Worm (Caenorhabditis elegans): Measurements from ENCODE around the gene Y57A10B.6.

Y57A10B.6 gene

DNA sequence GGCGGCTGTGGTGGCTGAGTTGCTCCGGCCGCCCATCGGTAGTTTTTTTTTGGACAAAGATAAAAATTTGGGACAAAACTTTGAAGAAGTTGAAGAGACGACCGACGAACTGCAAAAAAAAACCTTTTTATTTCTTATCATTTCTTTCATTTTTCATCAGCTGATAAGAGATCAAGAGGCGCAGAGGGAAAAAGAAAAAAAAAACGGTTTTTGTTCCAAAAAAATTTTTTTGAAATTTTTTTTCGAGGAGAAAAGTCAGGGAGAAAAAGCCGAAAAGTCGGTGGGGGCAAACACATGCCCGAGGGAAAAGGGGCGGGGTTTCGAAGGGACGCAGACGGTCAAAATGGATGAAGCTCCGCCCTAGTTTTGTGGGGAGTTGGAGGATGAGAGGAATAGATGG, 37.8 kb upstream of the Y57A10B.6 start, which contains the start of gene ras-1:
Gene ras-1, minus strand, starts transcription at position 129 of the 400 bp plus-strand sequence.
- TF ChIP-seq blmp-1 (tag; optimal IDR thresholded peaks at IDR 0.05) (peak; percentile 1), pax-3 (tag; optimal IDR thresholded peaks at IDR 0.05) (no peak), sptf-1 (tag; optimal IDR thresholded peaks at IDR 0.05) (no peak), nhr-85 (tag) (no peak), ces-1 (GFP tag; optimal IDR thresholded peaks at IDR 0.05) (no peak), grh-1 (GFP tag; IDR thresholded peaks at IDR 0.05) (no peak), lin-39 (tag; optimal IDR thresholded peaks at IDR 0.05) (no peak), vab-15 (tag; optimal IDR thresholded peaks at IDR 0.05) (no peak), hlh-17 (GFP tag; optimal IDR thresholded peaks at IDR 0.05; ENCODE audit: borderline replicate concordance) (no peak), efl-1 (optimal IDR thresholded peaks at IDR 0.05) (no peak), efl-1 (GFP tag; optimal IDR thresholded peaks at IDR 0.05 in 1 of 2) (peak in 1 of 2 experiments; percentile 51), fkh-10 (GFP tag; optimal IDR thresholded peaks at IDR 0.05) (no peak), nhr-12 (tag; optimal IDR thresholded peaks at IDR 0.05) (no peak), nhr-20 (tag; optimal IDR thresholded peaks at IDR 0.05) (no peak), snpc-4 (tag; optimal IDR thresholded peaks at IDR 0.05) (no peak), mep-1 (tag; optimal IDR thresholded peaks at IDR 0.05) (no peak), nhr-28 (tag; optimal IDR thresholded peaks at IDR 0.05) (no peak), lsy-2 (tag; optimal IDR thresholded peaks at IDR 0.05) (peak in 1 of 2 experiments; percentile 2), nhr-77 (tag; optimal IDR thresholded peaks at IDR 0.05) (no peak), elt-2 (tag; optimal IDR thresholded peaks at IDR 0.05) (peak; percentile 26), ceh-90 (tag; optimal IDR thresholded peaks at IDR 0.05) (no peak), pag-3 (tag; optimal IDR thresholded peaks at IDR 0.05; ENCODE audit: borderline replicate concordance, insufficient read depth) (no peak), lin-13 (GFP tag; optimal IDR thresholded peaks at IDR 0.05) (no peak), tlp-1 (tag; optimal IDR thresholded peaks at IDR 0.05) (no peak), tbx-2 (tag; optimal IDR thresholded peaks at IDR 0.05) (no peak), Y116A8C.19 (tag; optimal IDR thresholded peaks at IDR 0.05; ENCODE audit: borderline replicate concordance) (no peak), ceh-63 (GFP tag; optimal IDR thresholded peaks at IDR 0.05) (no peak), unc-86 (tag; optimal IDR thresholded peaks at IDR 0.05) (no peak), mef-2 (tag; optimal IDR thresholded peaks at IDR 0.05) (no peak), nhr-237 (tag; optimal IDR thresholded peaks at IDR 0.05) (no peak), rnt-1 (tag; optimal IDR thresholded peaks at IDR 0.05) (no peak), isw-1 (GFP tag; IDR thresholded peaks at IDR 0.05) (no peak), hpl-2 (GFP tag; optimal IDR thresholded peaks at IDR 0.05) (no peak), efl-3 (GFP tag; optimal IDR thresholded peaks at IDR 0.05) (no peak)

DNA sequence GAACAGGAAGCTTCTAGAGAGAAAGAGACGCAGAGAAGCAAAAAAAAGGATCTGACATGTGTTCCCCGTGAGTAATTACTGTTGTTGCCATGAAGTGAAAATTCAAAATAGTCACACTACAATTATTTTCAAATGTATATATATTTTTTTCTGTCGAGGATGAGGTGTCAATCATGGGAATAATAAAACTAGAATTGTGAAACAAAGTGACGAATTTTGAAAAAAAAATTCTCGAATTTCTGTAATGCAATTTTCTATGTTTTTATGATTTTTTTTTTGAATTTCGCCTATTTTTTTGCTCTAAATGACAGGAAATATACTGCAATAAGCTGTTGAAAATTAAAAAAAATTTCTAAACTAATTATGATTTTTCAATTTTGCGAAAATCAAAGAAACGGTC, 36.8 kb upstream of the Y57A10B.6 start:
- TF ChIP-seq mef-2 (tag; optimal IDR thresholded peaks at IDR 0.05) (no peak), ceh-90 (tag; optimal IDR thresholded peaks at IDR 0.05) (no peak), zip-4 (GFP tag; optimal IDR thresholded peaks at IDR 0.05) (no peak), nhr-28 (tag; optimal IDR thresholded peaks at IDR 0.05) (no peak)

DNA sequence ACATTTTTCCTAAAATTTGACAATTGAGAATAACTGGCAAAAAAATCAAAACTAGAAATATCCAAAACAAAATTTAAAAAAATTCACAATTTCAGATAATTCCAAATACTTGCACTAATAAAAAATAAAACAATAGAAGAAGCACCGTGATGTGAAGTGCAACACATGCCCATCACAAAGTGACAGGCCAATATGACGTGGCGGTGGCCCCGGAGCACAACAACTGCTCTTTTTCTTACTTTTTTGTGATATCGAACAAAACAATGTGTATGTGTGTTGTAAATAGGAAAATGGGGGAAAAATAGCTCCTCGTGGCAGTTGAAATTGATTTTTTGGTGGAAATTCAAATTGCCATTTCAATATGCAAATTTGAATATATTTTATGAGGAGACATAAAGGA, 36.1 kb upstream of the Y57A10B.6 start:
- peak; percentile 24 for TF ChIP-seq nhr-71 (tag; optimal IDR thresholded peaks at IDR 0.05)
- peak; percentile 51 for TF ChIP-seq lin-14 (GFP tag; optimal IDR thresholded peaks at IDR 0.05)
- no peak for TF ChIP-seq zip-4 (GFP tag; optimal IDR thresholded peaks at IDR 0.05)
- peak; percentile 1 for TF ChIP-seq snu-23 (GFP tag; optimal IDR thresholded peaks at IDR 0.05)
- no peak for TF ChIP-seq pqm-1 (tag; optimal IDR thresholded peaks at IDR 0.05)
- no peak for TF ChIP-seq ceh-82 (tag; optimal IDR thresholded peaks at IDR 0.05)
- TF ChIP-seq snpc-4 (tag; optimal IDR thresholded peaks at IDR 0.05) = no peak
- TF ChIP-seq mdl-1 (tag; optimal IDR thresholded peaks at IDR 0.05) = peak in 1 of 2 experiments; percentile 14
- no peak for TF ChIP-seq ceh-90 (tag; optimal IDR thresholded peaks at IDR 0.05)
- peak in 1 of 2 experiments; percentile 25 for TF ChIP-seq lsy-2 (tag; optimal IDR thresholded peaks at IDR 0.05)
- TF ChIP-seq rnt-1 (tag; optimal IDR thresholded peaks at IDR 0.05) = peak; percentile 69
- TF ChIP-seq ztf-4 (tag; optimal IDR thresholded peaks at IDR 0.05) = no peak
- TF ChIP-seq efl-1 (optimal IDR thresholded peaks at IDR 0.05) = no peak
- peak in 1 of 2 experiments; percentile 56 for TF ChIP-seq efl-1 (GFP tag; optimal IDR thresholded peaks at IDR 0.05 in 1 of 2)
